Fruit fly (Drosophila melanogaster): Measurements from ENCODE around the gene Osi15.

dm6 chr3R:6337397-6337796 is 35.8 kb downstream of the Osi15 start:
- no peak for TF ChIP-seq CG17361 (GFP tag; IDR thresholded peaks at IDR 0.05)
- no peak for TF ChIP-seq cato (GFP tag; optimal IDR thresholded peaks at IDR 0.05; ENCODE audit: borderline replicate concordance)
- no peak for TF ChIP-seq tll (GFP tag; optimal IDR thresholded peaks at IDR 0.05)
- no peak for TF ChIP-seq otp (GFP tag; IDR thresholded peaks at IDR 0.05)
- TF ChIP-seq kni (GFP tag; optimal IDR thresholded peaks at IDR 0.05), result no peak
- no peak for TF ChIP-seq Ada2b (GFP tag; IDR thresholded peaks at IDR 0.05)
